Worm (Caenorhabditis elegans) whole organism, young adult: Measurements from ENCODE around the gene eol-1.

Experiments used
- B0035.1 ChIP-seq: sonication (generic microtip); optimal IDR thresholded peaks from 2 replicates; lab custom pipeline; 2016; ENCODE audit warnings: missing genetic modification characterization, mild to moderate bottlenecking, missing compliant biosample characterization, missing genotype, missing genetic modification reagents
- C06A6.2 ChIP-seq: fragments of 200-800 bp; sonication (Bioruptor generic); conservative IDR thresholded peaks from 2 replicates; pipeline ENCODE4 v1.3.6; 2022; ENCODE audit warnings: missing genetic modification characterization, missing compliant biosample characterization
- F10E7.11 ChIP-seq: sonication (generic microtip); optimal IDR thresholded peaks from 2 replicates; lab custom pipeline; 2017; ENCODE audit warnings: mild to moderate bottlenecking, missing genetic modification characterization, moderate library complexity, missing compliant biosample characterization
- F22D6.2 ChIP-seq: sonication (generic microtip); optimal IDR thresholded peaks from 2 replicates; lab custom pipeline; 2016; ENCODE audit warnings: mild to moderate bottlenecking, missing genetic modification characterization, missing compliant biosample characterization
- F39B2.1 ChIP-seq: fragments of 200-800 bp; sonication (Bioruptor generic); IDR thresholded peaks from 2 replicates; pipeline ENCODE4 v1.3.6; 2022; ENCODE audit warnings: missing genetic modification reagents, missing genetic modification characterization, missing compliant biosample characterization
- F49E8.2 ChIP-seq: sonication (generic microtip); optimal IDR thresholded peaks from 3 replicates; lab custom pipeline; 2017; ENCODE audit warnings: missing genetic modification characterization, mild to moderate bottlenecking, missing compliant biosample characterization, antibody characterized with exemption, moderate library complexity; ENCODE audit not compliant: insufficient read depth
- F57C9.4 ChIP-seq: sonication (generic microtip); optimal IDR thresholded peaks from 2 replicates; lab custom pipeline; 2017; ENCODE audit warnings: mild to moderate bottlenecking, missing genetic modification characterization, missing compliant biosample characterization
- T07F8.4 ChIP-seq: sonication (generic microtip); optimal IDR thresholded peaks from 2 replicates; lab custom pipeline; 2016; ENCODE audit warnings: mild to moderate bottlenecking, missing genetic modification characterization, moderate library complexity, missing compliant biosample characterization
- Y53F4B.3 ChIP-seq: fragments of 200-800 bp; sonication (Bioruptor generic); IDR thresholded peaks from 2 replicates; pipeline ENCODE4 v1.3.6; 2022; ENCODE audit warnings: missing genetic modification reagents, missing genetic modification characterization, missing compliant biosample characterization
- Y53G8AR.9 ChIP-seq: fragments of 200-800 bp; sonication (Bioruptor generic); conservative IDR thresholded peaks from 2 replicates; pipeline ENCODE4 v1.3.6; 2022; ENCODE audit warnings: missing genetic modification reagents, missing genetic modification characterization, missing compliant biosample characterization
- Y56A3A.18 ChIP-seq: fragments of 200-800 bp; sonication (Bioruptor generic); IDR thresholded peaks from 2 replicates; pipeline ENCODE4 v1.3.6; 2022; ENCODE audit warnings: missing genetic modification reagents, missing genetic modification characterization, missing compliant biosample characterization
- Y67H2A.10 ChIP-seq: fragments of 200-800 bp; sonication (Bioruptor generic); conservative IDR thresholded peaks from 2 replicates; pipeline ENCODE4 v1.3.6; 2022; ENCODE audit warnings: missing genetic modification reagents, missing genetic modification characterization, missing compliant biosample characterization
- aptf-3 ChIP-seq: fragments of 200-800 bp; sonication (Bioruptor generic); IDR thresholded peaks from 2 replicates; pipeline ENCODE4 v1.3.6; 2022; ENCODE audit warnings: missing genetic modification characterization, missing compliant biosample characterization
- atf-7 ChIP-seq: sonication (generic microtip); optimal IDR thresholded peaks from 2 replicates; lab custom pipeline; 2017; ENCODE audit warnings: mild to moderate bottlenecking, missing genetic modification characterization, missing compliant biosample characterization
- bed-1 ChIP-seq: fragments of 200-800 bp; sonication (Bioruptor generic); IDR thresholded peaks from 2 replicates; pipeline ENCODE4 v1.3.6; 2022; ENCODE audit warnings: missing genetic modification reagents, missing genetic modification characterization, missing compliant biosample characterization
- ccch-3 ChIP-seq: fragments of 200-800 bp; sonication (Bioruptor generic); optimal IDR thresholded peaks from 2 replicates; lab custom pipeline; 2018; ENCODE audit warnings: mild to moderate bottlenecking, missing genetic modification characterization, missing compliant biosample characterization
- cebp-1 ChIP-seq, 2 experiments: fragments of 200-800 bp in 1 of 2; sonication (Bioruptor generic) in 1 of 2; sonication (generic microtip) in 1 of 2; IDR thresholded peaks in 1 of 2; optimal IDR thresholded peaks in 1 of 2; 2 replicates each; pipeline versions ENCODE4 v1.3.6 to Lab custom; 2017 to 2022; ENCODE audit warnings: missing compliant biosample characterization in 2 of 2, missing genetic modification characterization in 2 of 2, mild to moderate bottlenecking in 1 of 2, missing genetic modification reagents in 1 of 2, moderate library complexity in 1 of 2
- ceh-27 ChIP-seq: fragments of 200-800 bp; sonication (Bioruptor generic); optimal IDR thresholded peaks from 2 replicates; lab custom pipeline; 2018; ENCODE audit warnings: mild to moderate bottlenecking, missing genetic modification characterization, moderate library complexity, missing compliant biosample characterization
- ceh-58 ChIP-seq: fragments of 200-800 bp; sonication (Bioruptor generic); IDR thresholded peaks from 2 replicates; pipeline ENCODE4 v1.3.6; 2022; ENCODE audit warnings: missing genetic modification characterization, missing compliant biosample characterization
- ceh-79 ChIP-seq: sonication (generic microtip); optimal IDR thresholded peaks from 2 replicates; lab custom pipeline; 2017; ENCODE audit warnings: mild to moderate bottlenecking, missing genetic modification characterization, missing compliant biosample characterization
- die-1 ChIP-seq: sonication (generic microtip); optimal IDR thresholded peaks from 2 replicates; lab custom pipeline; 2016; ENCODE audit warnings: missing genotype, mild to moderate bottlenecking, missing genetic modification characterization, missing compliant biosample characterization
- dpl-1 ChIP-seq: fragments of 150-350 bp; optimal IDR thresholded peaks from 2 replicates; lab custom pipeline; 2014; ENCODE audit warnings: missing biosample characterization, missing genetic modification reagents, missing genetic modification characterization
- egl-18 ChIP-seq: fragments of 200-800 bp; sonication (Bioruptor generic); IDR thresholded peaks from 2 replicates; pipeline ENCODE4 v1.3.6; 2022; ENCODE audit warnings: missing genetic modification reagents, missing genetic modification characterization, missing compliant biosample characterization
- egl-44 ChIP-seq: fragments of 200-800 bp; sonication (Bioruptor generic); IDR thresholded peaks from 2 replicates; pipeline ENCODE4 v1.3.6; 2022; ENCODE audit warnings: missing genetic modification reagents, missing genetic modification characterization, missing compliant biosample characterization
- ekl-4 ChIP-seq: fragments of 200-800 bp; sonication (Bioruptor generic); IDR thresholded peaks from 2 replicates; pipeline ENCODE4 v1.3.6; 2022; ENCODE audit warnings: missing genetic modification reagents, missing genetic modification characterization, missing compliant biosample characterization
- fkh-3 ChIP-seq: sonication (generic microtip); optimal IDR thresholded peaks from 2 replicates; lab custom pipeline; 2016; ENCODE audit warnings: mild to moderate bottlenecking, missing genetic modification characterization, missing compliant biosample characterization
- him-1 ChIP-seq: sonication (generic microtip); optimal IDR thresholded peaks from 2 replicates; lab custom pipeline; 2016; ENCODE audit warnings: missing genotype, missing genetic modification reagents, missing genetic modification characterization, missing compliant biosample characterization
- hmg-1.2 ChIP-seq: fragments of 200-800 bp; sonication (Bioruptor generic); IDR thresholded peaks from 2 replicates; pipeline ENCODE4 v1.3.6; 2022; ENCODE audit warnings: missing genetic modification reagents, missing genetic modification characterization, missing compliant biosample characterization
- lag-1 ChIP-seq: fragments of 200-800 bp; sonication (Bioruptor generic); IDR thresholded peaks from 2 replicates; pipeline ENCODE4 v1.3.6; 2022; ENCODE audit warnings: missing genetic modification reagents, missing genetic modification characterization, missing compliant biosample characterization
- lin-40 ChIP-seq: sonication (generic microtip); optimal IDR thresholded peaks from 2 replicates; lab custom pipeline; 2016; ENCODE audit warnings: missing genetic modification characterization, mild to moderate bottlenecking, missing compliant biosample characterization, missing genotype, missing genetic modification reagents
- lsl-1 ChIP-seq: fragments of 200-800 bp; sonication (Bioruptor generic); optimal IDR thresholded peaks from 2 replicates; lab custom pipeline; 2018; ENCODE audit warnings: mild to moderate bottlenecking, missing genetic modification characterization, moderate library complexity, missing compliant biosample characterization
- madf-10 ChIP-seq: sonication (generic microtip); optimal IDR thresholded peaks from 2 replicates; lab custom pipeline; 2016; ENCODE audit warnings: mild to moderate bottlenecking, missing genetic modification characterization, missing compliant biosample characterization
- madf-8 ChIP-seq: fragments of 200-800 bp; sonication (Bioruptor generic); conservative IDR thresholded peaks from 2 replicates; pipeline ENCODE4 v1.3.6; 2022; ENCODE audit warnings: missing genetic modification reagents, missing genetic modification characterization, missing compliant biosample characterization
- mes-4 ChIP-seq: sonication (generic microtip); optimal IDR thresholded peaks from 2 replicates; lab custom pipeline; 2016; ENCODE audit warnings: missing genotype, missing genetic modification characterization, missing compliant biosample characterization
- nhr-179 ChIP-seq: sonication (generic microtip); optimal IDR thresholded peaks from 2 replicates; lab custom pipeline; 2016; ENCODE audit warnings: mild to moderate bottlenecking, missing genetic modification characterization, missing compliant biosample characterization
- rec-8 ChIP-seq, 2 experiments: sonication (generic microtip); optimal IDR thresholded peaks; 2 replicates each; lab custom pipeline; 2016; ENCODE audit warnings: mild to moderate bottlenecking in 2 of 2, missing genetic modification characterization in 2 of 2, missing genetic modification reagents in 2 of 2, missing genotype in 2 of 2, missing biosample characterization in 1 of 2, missing compliant biosample characterization in 1 of 2, moderate library complexity in 1 of 2
- repo-1 ChIP-seq: sonication (generic microtip); optimal IDR thresholded peaks from 2 replicates; lab custom pipeline; 2017; ENCODE audit warnings: mild to moderate bottlenecking, missing genetic modification characterization, missing compliant biosample characterization
- sdz-38 ChIP-seq: sonication (generic microtip); optimal IDR thresholded peaks from 2 replicates; lab custom pipeline; 2016; ENCODE audit warnings: missing genotype, missing genetic modification characterization, missing compliant biosample characterization
- snpc-1.1 ChIP-seq: sonication (generic microtip); optimal IDR thresholded peaks from 2 replicates; lab custom pipeline; 2017; ENCODE audit warnings: missing genetic modification characterization, mild to moderate bottlenecking, missing compliant biosample characterization, antibody characterized with exemption, moderate library complexity, missing genotype, missing genetic modification reagents; ENCODE audit not compliant: insufficient read depth
- snpc-3.4 ChIP-seq: sonication (generic microtip); optimal IDR thresholded peaks from 2 replicates; lab custom pipeline; 2017; ENCODE audit warnings: missing genetic modification characterization, mild to moderate bottlenecking, missing compliant biosample characterization, antibody characterized with exemption, moderate library complexity, missing genotype, missing genetic modification reagents
- tbx-9 ChIP-seq: sonication (generic microtip); optimal IDR thresholded peaks from 2 replicates; lab custom pipeline; 2016; ENCODE audit warnings: borderline replicate concordance, missing genetic modification characterization, inconsistent platforms, missing compliant biosample characterization
- unc-130 ChIP-seq: sonication (generic microtip); optimal IDR thresholded peaks from 2 replicates; lab custom pipeline; 2016; ENCODE audit warnings: missing genetic modification reagents, missing genetic modification characterization, missing compliant biosample characterization
- unc-62 ChIP-seq: fragments of 150-350 bp; optimal IDR thresholded peaks from 2 replicates; lab custom pipeline; 2014; ENCODE audit warnings: missing biosample characterization, missing genetic modification reagents, missing genetic modification characterization
- xnd-1 ChIP-seq: sonication (generic microtip); optimal IDR thresholded peaks from 2 replicates; lab custom pipeline; 2016; ENCODE audit warnings: missing genotype, missing genetic modification reagents, missing genetic modification characterization, missing compliant biosample characterization
- zfh-2 ChIP-seq: fragments of 200-800 bp; sonication (Bioruptor generic); conservative IDR thresholded peaks from 2 replicates; pipeline ENCODE4 v1.3.6; 2022; ENCODE audit warnings: missing genetic modification reagents, missing genetic modification characterization, missing compliant biosample characterization
- ztf-26 ChIP-seq: sonication (generic microtip); optimal IDR thresholded peaks from 2 replicates; lab custom pipeline; 2017; ENCODE audit warnings: missing genetic modification characterization, missing compliant biosample characterization
- ztf-6 ChIP-seq: fragments of 200-800 bp; sonication (Bioruptor generic); IDR thresholded peaks from 2 replicates; pipeline ENCODE4 v1.3.6; 2022; ENCODE audit warnings: missing genetic modification reagents, missing genetic modification characterization, missing compliant biosample characterization

Gene eol-1

DNA sequence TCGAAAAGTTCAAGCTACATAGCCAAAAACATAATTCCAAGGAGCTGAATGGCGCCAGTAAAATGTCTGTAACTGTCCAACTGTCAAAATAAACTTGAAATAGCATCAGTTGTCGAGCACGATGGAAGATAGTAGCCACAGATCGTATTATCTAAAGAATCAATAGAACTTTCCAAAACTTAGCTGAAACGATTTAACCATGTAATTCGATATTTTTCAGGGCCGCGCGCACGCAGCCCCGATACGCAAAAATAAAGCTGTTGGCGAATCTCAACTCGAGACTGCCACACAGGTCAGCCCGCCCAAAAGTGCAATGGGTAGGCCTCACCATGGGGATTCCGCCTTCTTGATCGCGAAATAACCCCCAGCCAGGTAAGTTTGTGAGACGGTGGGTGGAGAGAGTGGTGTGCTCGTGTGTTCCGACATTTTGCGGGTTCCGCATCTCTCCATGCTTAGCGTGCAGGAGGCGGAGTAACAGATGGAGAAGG, 47.6 kb upstream of the eol-1 start (continued):
- TF ChIP-seq unc-62 (GFP tag; lab: Kevin White, UChicago) (no peak), ceh-58 (no peak), ztf-26 (no peak), F10E7.11 (tag; lab: Kevin White, UChicago) (no peak), fkh-3 (tag; lab: Kevin White, UChicago) (no peak), lsl-1 (GFP tag; lab: Kevin White, UChicago) (peak; percentile 64), repo-1 (peak; percentile 91), him-1 (tag; lab: Kevin White, UChicago) (peak; percentile 94), F22D6.2 (tag; lab: Kevin White, UChicago) (peak; percentile 12), ccch-3 (no peak), ceh-27 (GFP tag; lab: Kevin White, UChicago) (peak; percentile 28), unc-130 (GFP tag; lab: Kevin White, UChicago) (peak; percentile 28), cebp-1 (GFP tag; IDR thresholded peaks at IDR 0.05; lab: Robert Waterston, UW) (peak; percentile 43; the same call in 1 of the 2 replicates), cebp-1 (tag; optimal IDR thresholded peaks at IDR 0.05; lab: Kevin White, UChicago) (no peak), F57C9.4 (tag; lab: Kevin White, UChicago) (no peak), B0035.1 (tag; lab: Kevin White, UChicago) (peak; percentile 38), lag-1 (GFP tag; lab: Robert Waterston, UW) (no peak), zfh-2 (GFP tag; lab: Robert Waterston, UW) (no peak), nhr-179 (tag; lab: Kevin White, UChicago) (peak; percentile 55), rec-8 (tag; optimal IDR thresholded peaks at IDR 0.05; lab: Kevin White, UChicago) (peak; percentile 3 to 44), atf-7 (tag; lab: Kevin White, UChicago) (peak; percentile 26), snpc-1.1 (tag; lab: Kevin White, UChicago) (peak; percentile 92), T07F8.4 (tag; lab: Kevin White, UChicago) (no peak), tbx-9 (tag; lab: Kevin White, UChicago) (no peak), Y53G8AR.9 (GFP tag; lab: Robert Waterston, UW) (peak; percentile 86), sdz-38 (tag; lab: Kevin White, UChicago) (no peak), lin-40 (tag; lab: Kevin White, UChicago) (no peak), xnd-1 (tag; lab: Kevin White, UChicago) (peak; percentile 42), ceh-79 (tag; lab: Kevin White, UChicago) (no peak), madf-8 (GFP tag; lab: Robert Waterston, UW) (peak; percentile 44), F39B2.1 (GFP tag; lab: Robert Waterston, UW) (no peak; the same call in 1 of the 2 replicates), aptf-3 (GFP tag; lab: Robert Waterston, UW) (0 out of 2 replicates have a peak, but pooled peaks have one; percentile 52), madf-10 (tag; lab: Kevin White, UChicago) (peak; percentile 67), hmg-1.2 (GFP tag; lab: Robert Waterston, UW) (peak; percentile 97), Y67H2A.10 (0 out of 2 replicates have a peak, but pooled peaks have one; percentile 31), F49E8.2 (tag; lab: Kevin White, UChicago) (peak; percentile 8), Y53F4B.3 (peak; percentile 57), mes-4 (tag; lab: Kevin White, UChicago) (peak; percentile 6), die-1 (tag; lab: Kevin White, UChicago) (no peak), Y56A3A.18 (GFP tag; lab: Robert Waterston, UW) (0 out of 2 replicates have a peak, but pooled peaks have one; percentile 78), bed-1 (GFP tag; lab: Robert Waterston, UW) (no peak), dpl-1 (no peak), C06A6.2 (0 out of 2 replicates have a peak, but pooled peaks have one; percentile 20), ekl-4 (peak; percentile 92), ztf-6 (GFP tag; lab: Robert Waterston, UW) (0 out of 2 replicates have a peak, but pooled peaks have one; percentile 22), egl-18 (0 out of 2 replicates have a peak, but pooled peaks have one; percentile 45), snpc-3.4 (tag; lab: Kevin White, UChicago) (peak; percentile 83), egl-44 (GFP tag; lab: Robert Waterston, UW) (peak; percentile 57; the same call in 1 of the 2 replicates)
